Fruit fly (Drosophila melanogaster) whole organism, embryonic: ENCODE results near the gene Piezo.
A peak's percentile ranks its signal among the peaks of the same experiment; 100 is the strongest.

Experiments used
- Antp ChIP-seq: fragments of 200-800 bp; sonication (Bioruptor generic); optimal IDR thresholded peaks from 3 replicates; lab custom pipeline; 2016; ENCODE audit warnings: missing biosample characterization, missing genetic modification characterization
- Bdp1 ChIP-seq: fragments of 200-800 bp; sonication (Bioruptor generic); optimal IDR thresholded peaks from 3 replicates; lab custom pipeline; 2016; ENCODE audit warnings: missing biosample characterization, missing genetic modification characterization
- BtbVII ChIP-seq: fragments of 200-800 bp; sonication (Bioruptor generic); optimal IDR thresholded peaks from 3 replicates; lab custom pipeline; 2017; ENCODE audit warnings: missing biosample characterization, mild to moderate bottlenecking, missing genetic modification characterization
- CG1024 ChIP-seq: fragments of 200-800 bp; sonication (Bioruptor generic); IDR thresholded peaks from 2 replicates; pipeline ENCODE4 v1.3.6; 2022; ENCODE audit warnings: missing biosample characterization, missing genetic modification characterization
- CG11560 ChIP-seq: fragments of 200-800 bp; sonication (Bioruptor generic); IDR thresholded peaks from 3 replicates; pipeline ENCODE4 v1.3.6; 2022; ENCODE audit warnings: missing biosample characterization, missing genetic modification characterization
- CG12071 ChIP-seq: fragments of 200-800 bp; sonication (Bioruptor generic); optimal IDR thresholded peaks from 3 replicates; lab custom pipeline; 2018; ENCODE audit warnings: missing biosample characterization, mild to moderate bottlenecking, missing genetic modification characterization
- CG12236 ChIP-seq: fragments of 200-800 bp; sonication (Bioruptor generic); optimal IDR thresholded peaks from 2 replicates; lab custom pipeline; 2016; ENCODE audit warnings: missing biosample characterization, missing genetic modification characterization
- CG1233 ChIP-seq: fragments of 200-800 bp; sonication (Bioruptor generic); optimal IDR thresholded peaks from 4 replicates; lab custom pipeline; 2018; ENCODE audit warnings: missing biosample characterization, mild to moderate bottlenecking, missing genetic modification characterization
- CG1647 ChIP-seq: fragments of 200-800 bp; sonication (Bioruptor generic); optimal IDR thresholded peaks from 3 replicates; lab custom pipeline; 2016; ENCODE audit warnings: missing biosample characterization, missing genetic modification characterization
- CG17328 ChIP-seq: fragments of 200-800 bp; sonication (Bioruptor generic); IDR thresholded peaks from 2 replicates; pipeline ENCODE4 v1.3.6; 2022; ENCODE audit warnings: missing biosample characterization, missing genetic modification characterization
- CG17829 ChIP-seq: fragments of 200-800 bp; optimal IDR thresholded peaks from 2 replicates; lab custom pipeline; 2019; ENCODE audit warnings: missing biosample characterization, mild to moderate bottlenecking, missing genetic modification characterization, moderate library complexity
- CG18599 ChIP-seq: fragments of 200-800 bp; sonication (Bioruptor generic); optimal IDR thresholded peaks from 3 replicates; lab custom pipeline; 2017; ENCODE audit warnings: missing biosample characterization, missing genetic modification characterization, mild to moderate bottlenecking, moderate library complexity, missing genetic modification reagents
- CG32532 ChIP-seq: fragments of 200-800 bp; sonication (Bioruptor generic); IDR thresholded peaks from 2 replicates; pipeline ENCODE4 v1.3.6; 2022; ENCODE audit warnings: missing biosample characterization, missing genetic modification characterization
- CG3847 ChIP-seq: fragments of 200-800 bp; sonication (Bioruptor generic); IDR thresholded peaks from 2 replicates; pipeline ENCODE4 v1.3.6; 2022; ENCODE audit warnings: missing biosample characterization, missing genetic modification characterization
- CG4282 ChIP-seq: fragments of 200-800 bp; sonication (Bioruptor generic); optimal IDR thresholded peaks from 2 replicates; lab custom pipeline; 2016; ENCODE audit warnings: missing biosample characterization, missing genetic modification characterization
- CG4360 ChIP-seq: fragments of 200-800 bp; sonication (Bioruptor generic); IDR thresholded peaks from 2 replicates; pipeline ENCODE4 v1.3.6; 2022; ENCODE audit warnings: missing biosample characterization, missing genetic modification characterization
- CG4404 ChIP-seq: fragments of 200-800 bp; sonication (Bioruptor generic); IDR thresholded peaks from 2 replicates; pipeline ENCODE4 v1.3.6; 2022; ENCODE audit warnings: missing biosample characterization, missing genetic modification characterization
- CG4617 ChIP-seq: fragments of 200-800 bp; sonication (Bioruptor generic); optimal IDR thresholded peaks from 3 replicates; lab custom pipeline; 2016; ENCODE audit warnings: missing biosample characterization, missing genetic modification characterization, borderline replicate concordance
- CG6654 ChIP-seq: fragments of 200-800 bp; sonication (Bioruptor generic); optimal IDR thresholded peaks from 2 replicates; lab custom pipeline; 2017; ENCODE audit warnings: missing biosample characterization, mild to moderate bottlenecking, missing genetic modification characterization
- CG7928 ChIP-seq: fragments of 200-800 bp; sonication (Bioruptor generic); optimal IDR thresholded peaks from 2 replicates; lab custom pipeline; 2017; ENCODE audit warnings: missing biosample characterization, mild to moderate bottlenecking, missing genetic modification characterization
- CG8281 ChIP-seq: fragments of 200-800 bp; sonication (Bioruptor generic); optimal IDR thresholded peaks from 2 replicates; lab custom pipeline; 2018; ENCODE audit warnings: missing biosample characterization, mild to moderate bottlenecking, missing genetic modification characterization, moderate library complexity
- Dek ChIP-seq: fragments of 200-800 bp; sonication (Bioruptor generic); optimal IDR thresholded peaks from 3 replicates; lab custom pipeline; 2019; ENCODE audit warnings: missing biosample characterization, mild to moderate bottlenecking, missing genetic modification characterization, moderate library complexity
- Dp ChIP-seq: fragments of 200-800 bp; sonication (Bioruptor generic); optimal IDR thresholded peaks from 2 replicates; lab custom pipeline; 2018; ENCODE audit warnings: missing biosample characterization, mild to moderate bottlenecking, missing genetic modification characterization, moderate library complexity
- Fer2 ChIP-seq: fragments of 200-800 bp; sonication (Bioruptor generic); optimal IDR thresholded peaks from 2 replicates; lab custom pipeline; 2018; ENCODE audit warnings: missing biosample characterization, mild to moderate bottlenecking, missing genetic modification characterization, moderate library complexity
- Gug ChIP-seq: fragments of 200-800 bp; sonication (Bioruptor generic); IDR thresholded peaks from 4 replicates; pipeline ENCODE4 v1.3.6; 2022; ENCODE audit warnings: missing biosample characterization, missing genetic modification characterization
- HHEX ChIP-seq: fragments of 200-800 bp; sonication (Bioruptor generic); optimal IDR thresholded peaks from 3 replicates; lab custom pipeline; 2017; ENCODE audit warnings: missing biosample characterization, mild to moderate bottlenecking, missing genetic modification characterization, missing genetic modification reagents
- Mes4 ChIP-seq: fragments of 200-800 bp; sonication (Bioruptor generic); optimal IDR thresholded peaks from 2 replicates; lab custom pipeline; 2016; ENCODE audit warnings: missing biosample characterization, missing genetic modification characterization
- Myb ChIP-seq: fragments of 200-800 bp; sonication (Bioruptor generic); optimal IDR thresholded peaks from 2 replicates; lab custom pipeline; 2016; ENCODE audit warnings: missing biosample characterization, missing genetic modification characterization
- NC2β ChIP-seq: fragments of 200-800 bp; sonication (Bioruptor generic); optimal IDR thresholded peaks from 2 replicates; lab custom pipeline; 2016; ENCODE audit warnings: missing biosample characterization, missing genetic modification characterization
- NfI ChIP-seq: fragments of 200-800 bp; sonication (Bioruptor generic); optimal IDR thresholded peaks from 3 replicates; lab custom pipeline; 2018; ENCODE audit warnings: missing biosample characterization, mild to moderate bottlenecking, missing genetic modification characterization, moderate library complexity
- PHDP ChIP-seq: fragments of 200-800 bp; sonication (Bioruptor generic); optimal IDR thresholded peaks from 3 replicates; lab custom pipeline; 2018; ENCODE audit warnings: missing biosample characterization, mild to moderate bottlenecking, missing genetic modification characterization, moderate library complexity
- Rfx ChIP-seq: fragments of 200-800 bp; sonication (Bioruptor generic); IDR thresholded peaks from 2 replicates; pipeline ENCODE4 v1.3.6; 2022; ENCODE audit warnings: missing biosample characterization, missing genetic modification characterization
- Six4 ChIP-seq: fragments of 200-800 bp; sonication (Bioruptor generic); optimal IDR thresholded peaks from 2 replicates; lab custom pipeline; 2016; ENCODE audit warnings: missing biosample characterization, missing genetic modification characterization
- bcd ChIP-seq: fragments of 200-800 bp; sonication (Bioruptor generic); optimal IDR thresholded peaks from 2 replicates; lab custom pipeline; 2017; ENCODE audit warnings: missing biosample characterization, mild to moderate bottlenecking, missing genetic modification characterization
- cas ChIP-seq: fragments of 200-800 bp; sonication (Bioruptor generic); IDR thresholded peaks from 2 replicates; pipeline ENCODE4 v1.3.6; 2022; ENCODE audit warnings: missing biosample characterization, missing genetic modification characterization
- gem ChIP-seq: fragments of 200-800 bp; sonication (Bioruptor generic); optimal IDR thresholded peaks from 2 replicates; lab custom pipeline; 2019; ENCODE audit warnings: missing biosample characterization, mild to moderate bottlenecking, missing genetic modification characterization, moderate library complexity
- ham ChIP-seq: fragments of 200-800 bp; sonication (Bioruptor generic); IDR thresholded peaks from 2 replicates; pipeline ENCODE4 v1.3.6; 2022; ENCODE audit warnings: missing biosample characterization, missing genetic modification characterization
- ind ChIP-seq: fragments of 200-800 bp; sonication (Bioruptor generic); optimal IDR thresholded peaks from 3 replicates; lab custom pipeline; 2016; ENCODE audit warnings: missing biosample characterization, missing genetic modification characterization
- luna ChIP-seq: fragments of 200-800 bp; sonication (Bioruptor generic); optimal IDR thresholded peaks from 2 replicates; lab custom pipeline; 2016; ENCODE audit warnings: missing biosample characterization, missing genetic modification characterization
- mirr ChIP-seq: fragments of 200-800 bp; sonication (Bioruptor generic); optimal IDR thresholded peaks from 3 replicates; lab custom pipeline; 2018; ENCODE audit warnings: missing biosample characterization, mild to moderate bottlenecking, missing genetic modification characterization
- mld ChIP-seq: fragments of 200-800 bp; sonication (Bioruptor generic); IDR thresholded peaks from 3 replicates; pipeline ENCODE4 v1.3.6; 2022; ENCODE audit warnings: missing biosample characterization, missing genetic modification characterization; ENCODE audit not compliant: partially characterized antibody
- onecut ChIP-seq: fragments of 200-800 bp; sonication (Bioruptor generic); IDR thresholded peaks from 2 replicates; pipeline ENCODE4 v1.3.6; 2022; ENCODE audit warnings: missing biosample characterization, missing genetic modification characterization
- org-1 ChIP-seq: fragments of 200-800 bp; sonication (Bioruptor generic); optimal IDR thresholded peaks from 2 replicates; lab custom pipeline; 2017; ENCODE audit warnings: missing biosample characterization, missing genetic modification characterization
- pros ChIP-seq: fragments of 200-800 bp; sonication (Bioruptor generic); optimal IDR thresholded peaks from 3 replicates; lab custom pipeline; 2019; ENCODE audit warnings: missing biosample characterization, mild to moderate bottlenecking, missing genetic modification characterization, moderate library complexity
- psq ChIP-seq: fragments of 200-800 bp; sonication (Bioruptor generic); optimal IDR thresholded peaks from 2 replicates; lab custom pipeline; 2017; ENCODE audit warnings: missing biosample characterization, missing genetic modification characterization
- scrt ChIP-seq: fragments of 200-800 bp; sonication (Bioruptor generic); optimal IDR thresholded peaks from 2 replicates; lab custom pipeline; 2018; ENCODE audit warnings: missing biosample characterization, mild to moderate bottlenecking, missing genetic modification characterization, moderate library complexity
- sd ChIP-seq: fragments of 200-800 bp; sonication (Bioruptor generic); optimal IDR thresholded peaks from 3 replicates; lab custom pipeline; 2018; ENCODE audit warnings: missing biosample characterization, mild to moderate bottlenecking, missing genetic modification characterization, moderate library complexity
- shn ChIP-seq: fragments of 200-800 bp; sonication (Bioruptor generic); optimal IDR thresholded peaks from 3 replicates; lab custom pipeline; 2016; ENCODE audit warnings: missing biosample characterization, missing genetic modification characterization
- tap ChIP-seq: fragments of 200-800 bp; optimal IDR thresholded peaks from 3 replicates; lab custom pipeline; 2019; ENCODE audit warnings: missing biosample characterization, mild to moderate bottlenecking, missing genetic modification characterization, moderate library complexity
- tgo ChIP-seq: fragments of 200-800 bp; sonication (Bioruptor generic); IDR thresholded peaks from 3 replicates; pipeline ENCODE4 v1.3.6; 2022; ENCODE audit warnings: missing biosample characterization, missing genetic modification characterization
- tin ChIP-seq: fragments of 200-800 bp; sonication (Bioruptor generic); optimal IDR thresholded peaks from 3 replicates; lab custom pipeline; 2016; ENCODE audit warnings: missing biosample characterization, missing genetic modification characterization
- unpg ChIP-seq: fragments of 200-800 bp; sonication (Bioruptor generic); optimal IDR thresholded peaks from 3 replicates; lab custom pipeline; 2018; ENCODE audit warnings: missing biosample characterization, mild to moderate bottlenecking, missing genetic modification characterization, moderate library complexity

Gene Piezo

DNA sequence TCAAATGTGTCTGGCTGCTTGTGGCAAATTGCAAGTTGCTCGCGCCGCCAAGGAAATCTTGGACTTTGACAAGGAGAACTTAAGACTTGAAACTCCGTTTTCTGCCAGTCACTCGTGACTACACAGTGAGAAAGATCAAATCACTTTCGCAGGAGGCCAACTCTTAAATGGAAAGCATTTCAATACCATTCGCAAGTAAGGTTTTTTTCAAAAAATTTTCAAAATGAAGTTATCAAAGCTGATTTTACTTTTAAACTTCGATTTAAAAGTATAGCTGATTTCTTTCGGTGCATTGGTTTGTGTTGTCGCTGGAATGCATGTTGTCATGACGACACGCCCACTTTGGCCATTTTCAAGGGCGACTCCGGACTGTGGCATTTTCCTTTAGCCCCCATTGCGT is 69.5 kb downstream of the Piezo start (continued):
- TF ChIP-seq mld (GFP tag; lab: Robert Waterston, UW) (no peak), CG1024 (GFP tag; lab: Robert Waterston, UW) (peak; percentile 19; the same call in 1 of the 2 replicates), Fer2 (tag; lab: Kevin White, UChicago) (no peak), NC2β (GFP tag; lab: Kevin White, UChicago) (no peak), CG32532 (no peak), PHDP (tag; lab: Kevin White, UChicago) (no peak), shn (GFP tag; lab: Kevin White, UChicago) (no peak), Myb (GFP tag; lab: Kevin White, UChicago) (no peak), CG3847 (GFP tag; lab: Robert Waterston, UW) (no peak), onecut (GFP tag; lab: Robert Waterston, UW) (no peak), ind (peak; percentile 13), HHEX (GFP tag; lab: Kevin White, UChicago) (no peak), cas (no peak), CG8281 (tag; lab: Kevin White, UChicago) (no peak), gem (tag; lab: Kevin White, UChicago) (peak; percentile 45), CG7928 (GFP tag; lab: Kevin White, UChicago) (no peak), org-1 (no peak), Mes4 (no peak), CG11560 (no peak), Dek (tag; lab: Kevin White, UChicago) (no peak), Antp (no peak), CG12236 (GFP tag; lab: Kevin White, UChicago) (no peak), CG4617 (GFP tag; lab: Kevin White, UChicago) (no peak), CG4360 (GFP tag; lab: Robert Waterston, UW) (no peak), tgo (GFP tag; lab: Robert Waterston, UW) (no peak), scrt (GFP tag; lab: Kevin White, UChicago) (no peak), CG17328 (GFP tag; lab: Robert Waterston, UW) (0 out of 2 replicates have a peak, but pooled peaks have one; percentile 10), Rfx (GFP tag; lab: Robert Waterston, UW) (peak; percentile 25; the same call in 1 of the 2 replicates), CG6654 (GFP tag; lab: Kevin White, UChicago) (no peak), Gug (GFP tag; lab: Robert Waterston, UW) (no peak), bcd (GFP tag; lab: Kevin White, UChicago) (no peak), sd (tag; lab: Kevin White, UChicago) (peak; percentile 27), CG18599 (GFP tag; lab: Kevin White, UChicago) (no peak), pros (no peak), CG4404 (no peak), Bdp1 (GFP tag; lab: Kevin White, UChicago) (no peak), CG1647 (GFP tag; lab: Kevin White, UChicago) (no peak), ham (GFP tag; lab: Robert Waterston, UW) (no peak), mirr (no peak), unpg (GFP tag; lab: Kevin White, UChicago) (peak; percentile 8), tin (GFP tag; lab: Kevin White, UChicago) (no peak), psq (GFP tag; lab: Kevin White, UChicago) (no peak), luna (GFP tag; lab: Kevin White, UChicago) (no peak), CG17829 (tag; lab: Kevin White, UChicago) (no peak), Six4 (GFP tag; lab: Kevin White, UChicago) (no peak), CG12071 (GFP tag; lab: Kevin White, UChicago) (no peak), CG4282 (GFP tag; lab: Kevin White, UChicago) (no peak), Dp (no peak), CG1233 (no peak), tap (no peak), NfI (GFP tag; lab: Kevin White, UChicago) (no peak), BtbVII (GFP tag; lab: Kevin White, UChicago) (no peak)
